Fruit fly (Drosophila melanogaster) whole organism, embryonic: ENCODE results near the gene CG11608.

ENCODE experiments used
- ATbp ChIP-seq: fragments of 200-800 bp; sonication (Bioruptor generic); optimal IDR thresholded peaks from 2 replicates; lab custom pipeline; 2017; ENCODE audit warnings: missing biosample characterization, mild to moderate bottlenecking, missing genetic modification characterization, missing genetic modification reagents
- BtbVII ChIP-seq: fragments of 200-800 bp; sonication (Bioruptor generic); optimal IDR thresholded peaks from 3 replicates; lab custom pipeline; 2017; ENCODE audit warnings: missing biosample characterization, mild to moderate bottlenecking, missing genetic modification characterization
- CG11093 ChIP-seq: fragments of 200-800 bp; sonication (Bioruptor generic); IDR thresholded peaks from 3 replicates; pipeline ENCODE4 v1.3.6; 2022; ENCODE audit warnings: missing biosample characterization, missing genetic modification characterization
- CG12219 ChIP-seq: fragments of 200-800 bp; sonication (Bioruptor generic); optimal IDR thresholded peaks from 3 replicates; lab custom pipeline; 2018; ENCODE audit warnings: missing biosample characterization, mild to moderate bottlenecking, missing genetic modification characterization
- CG12942 ChIP-seq: fragments of 200-800 bp; sonication (Bioruptor generic); optimal IDR thresholded peaks from 3 replicates; lab custom pipeline; 2016; ENCODE audit warnings: missing biosample characterization, missing genetic modification characterization
- CG14014 ChIP-seq: fragments of 200-800 bp; sonication (Bioruptor generic); IDR thresholded peaks from 2 replicates; pipeline ENCODE4 v1.3.6; 2022; ENCODE audit warnings: missing biosample characterization, missing genetic modification characterization
- CG14965 ChIP-seq: fragments of 200-800 bp; sonication (Bioruptor generic); optimal IDR thresholded peaks from 2 replicates; lab custom pipeline; 2016; ENCODE audit warnings: missing biosample characterization, missing genetic modification characterization, borderline replicate concordance
- CG1529 ChIP-seq: fragments of 200-800 bp; sonication (Bioruptor generic); optimal IDR thresholded peaks from 3 replicates; lab custom pipeline; 2018; ENCODE audit warnings: missing biosample characterization, missing genetic modification characterization
- CG15601 ChIP-seq: fragments of 200-800 bp; sonication (Bioruptor generic); optimal IDR thresholded peaks from 3 replicates; lab custom pipeline; 2019; ENCODE audit warnings: missing biosample characterization, mild to moderate bottlenecking, missing genetic modification characterization, moderate library complexity
- CG15696 ChIP-seq: fragments of 200-800 bp; sonication (Bioruptor generic); optimal IDR thresholded peaks from 2 replicates; lab custom pipeline; 2019; ENCODE audit warnings: missing biosample characterization, mild to moderate bottlenecking, missing genetic modification characterization, moderate library complexity
- CG1603 ChIP-seq: fragments of 200-800 bp; sonication (Bioruptor generic); optimal IDR thresholded peaks from 2 replicates; lab custom pipeline; 2019; ENCODE audit warnings: missing biosample characterization, mild to moderate bottlenecking, missing genetic modification characterization, moderate library complexity
- CG17568 ChIP-seq: fragments of 200-800 bp; sonication (Bioruptor generic); optimal IDR thresholded peaks from 2 replicates; lab custom pipeline; 2018; ENCODE audit warnings: missing biosample characterization, mild to moderate bottlenecking, missing genetic modification characterization, moderate library complexity
- CG2678 ChIP-seq: fragments of 200-800 bp; sonication (Bioruptor generic); optimal IDR thresholded peaks from 3 replicates; lab custom pipeline; 2019; ENCODE audit warnings: missing biosample characterization, mild to moderate bottlenecking, missing genetic modification characterization, moderate library complexity
- CG31224 ChIP-seq: fragments of 200-800 bp; sonication (Bioruptor generic); IDR thresholded peaks from 2 replicates; pipeline ENCODE4 v1.3.6; 2022; ENCODE audit warnings: missing biosample characterization, missing genetic modification characterization
- CG31365 ChIP-seq: fragments of 200-800 bp; sonication (Bioruptor generic); optimal IDR thresholded peaks from 2 replicates; lab custom pipeline; 2018; ENCODE audit warnings: missing biosample characterization, mild to moderate bottlenecking, missing genetic modification characterization
- CG3281 ChIP-seq: fragments of 200-800 bp; sonication (Bioruptor generic); optimal IDR thresholded peaks from 3 replicates; lab custom pipeline; 2017; ENCODE audit warnings: missing biosample characterization, mild to moderate bottlenecking, missing genetic modification characterization
- CG4404 ChIP-seq: fragments of 200-800 bp; sonication (Bioruptor generic); IDR thresholded peaks from 2 replicates; pipeline ENCODE4 v1.3.6; 2022; ENCODE audit warnings: missing biosample characterization, missing genetic modification characterization
- CG5180 ChIP-seq: fragments of 200-800 bp; sonication (Bioruptor generic); optimal IDR thresholded peaks from 3 replicates; lab custom pipeline; 2017; ENCODE audit warnings: missing biosample characterization, missing genetic modification characterization, mild to moderate bottlenecking, moderate library complexity, missing genetic modification reagents
- CG6854 ChIP-seq: fragments of 200-800 bp; sonication (Bioruptor generic); optimal IDR thresholded peaks from 3 replicates; lab custom pipeline; 2017; ENCODE audit warnings: missing biosample characterization, mild to moderate bottlenecking, missing genetic modification characterization
- CG7372 ChIP-seq: fragments of 200-800 bp; sonication (Bioruptor generic); IDR thresholded peaks from 2 replicates; pipeline ENCODE4 v1.3.6; 2022; ENCODE audit warnings: missing biosample characterization, missing genetic modification characterization
- CG8944 ChIP-seq: fragments of 200-800 bp; sonication (Bioruptor generic); optimal IDR thresholded peaks from 3 replicates; lab custom pipeline; 2016; ENCODE audit warnings: missing biosample characterization, missing genetic modification characterization
- CG9932 ChIP-seq: fragments of 200-800 bp; sonication (Bioruptor generic); IDR thresholded peaks from 2 replicates; pipeline ENCODE4 v1.3.6; 2022; ENCODE audit warnings: missing biosample characterization, missing genetic modification characterization
- Dbx ChIP-seq: fragments of 200-800 bp; sonication (Bioruptor generic); IDR thresholded peaks from 3 replicates; pipeline ENCODE4 v1.3.6; 2022; ENCODE audit warnings: missing biosample characterization, missing genetic modification characterization
- Dip2 ChIP-seq: fragments of 200-800 bp; sonication (Bioruptor generic); IDR thresholded peaks from 2 replicates; pipeline ENCODE4 v1.3.6; 2022; ENCODE audit warnings: missing biosample characterization, missing genetic modification characterization
- GATAe ChIP-seq: fragments of 200-800 bp; sonication (Bioruptor generic); conservative IDR thresholded peaks from 2 replicates; pipeline ENCODE4 v1.3.6; 2022; ENCODE audit warnings: missing biosample characterization, missing genetic modification characterization
- HLH3B ChIP-seq: fragments of 200-800 bp; sonication (Bioruptor generic); IDR thresholded peaks from 2 replicates; pipeline ENCODE4 v1.3.6; 2022; ENCODE audit warnings: missing biosample characterization, missing genetic modification characterization
- Hr39 ChIP-seq: fragments of >200 bp; optimal IDR thresholded peaks from 2 replicates; lab custom pipeline; 2017
- Med ChIP-seq: fragments of 200-800 bp; sonication (Bioruptor generic); peaks from one replicate; lab custom pipeline; 2016; ENCODE audit warnings: missing biosample characterization, missing genetic modification characterization, mild to moderate bottlenecking, inconsistent platforms, moderate library complexity
- NFAT ChIP-seq: fragments of 200-800 bp; sonication (Bioruptor generic); IDR thresholded peaks from 2 replicates; pipeline ENCODE4 v1.3.6; 2022; ENCODE audit warnings: missing biosample characterization, missing genetic modification characterization
- Nf-YA ChIP-seq: fragments of 200-800 bp; sonication (Bioruptor generic); IDR thresholded peaks from 2 replicates; pipeline ENCODE4 v1.3.6; 2022; ENCODE audit warnings: missing biosample characterization, missing genetic modification characterization
- NfI ChIP-seq: fragments of 200-800 bp; sonication (Bioruptor generic); optimal IDR thresholded peaks from 3 replicates; lab custom pipeline; 2018; ENCODE audit warnings: missing biosample characterization, mild to moderate bottlenecking, missing genetic modification characterization, moderate library complexity
- Oaz ChIP-seq: fragments of 200-800 bp; sonication (Bioruptor generic); IDR thresholded peaks from 2 replicates; pipeline ENCODE4 v1.3.6; 2022; ENCODE audit warnings: missing biosample characterization, missing genetic modification characterization
- Pdp1 ChIP-seq, 2 experiments: fragments of 200-800 bp; sonication (Bioruptor generic); optimal IDR thresholded peaks; 3 replicates each; lab custom pipeline; 2016; ENCODE audit warnings: missing biosample characterization in 2 of 2, missing genetic modification characterization in 2 of 2, mild to moderate bottlenecking in 1 of 2, moderate library complexity in 1 of 2
- Usf ChIP-seq: fragments of 200-800 bp; sonication (Bioruptor generic); optimal IDR thresholded peaks from 2 replicates; lab custom pipeline; 2017; ENCODE audit warnings: missing genotype, missing biosample characterization, missing genetic modification characterization
- al ChIP-seq: fragments of 200-800 bp; sonication (Bioruptor generic); IDR thresholded peaks from 2 replicates; pipeline ENCODE4 v1.3.6; 2022; ENCODE audit warnings: missing biosample characterization, missing genetic modification characterization
- az2 ChIP-seq: fragments of 200-800 bp; sonication (Bioruptor generic); optimal IDR thresholded peaks from 3 replicates; lab custom pipeline; 2016; ENCODE audit warnings: missing biosample characterization, missing genetic modification characterization
- btn ChIP-seq: fragments of 200-800 bp; sonication (Bioruptor generic); optimal IDR thresholded peaks from 2 replicates; lab custom pipeline; 2016; ENCODE audit warnings: missing biosample characterization, missing genetic modification characterization
- crc ChIP-seq: fragments of 200-800 bp; sonication (Bioruptor generic); optimal IDR thresholded peaks from 2 replicates; lab custom pipeline; 2016; ENCODE audit warnings: missing biosample characterization, missing genetic modification characterization
- eve ChIP-seq, 2 experiments: fragments of >200 bp; optimal IDR thresholded peaks; 2 replicates each; lab custom pipeline; 2017; ENCODE audit warnings: missing biosample characterization in 2 of 2, missing genetic modification characterization in 2 of 2
- ewg ChIP-seq: fragments of 200-800 bp; sonication (Bioruptor generic); optimal IDR thresholded peaks from 3 replicates; lab custom pipeline; 2017; ENCODE audit warnings: mild to moderate bottlenecking, missing biosample characterization, missing genetic modification reagents, missing genetic modification characterization
- exex ChIP-seq: fragments of 200-800 bp; sonication (Bioruptor generic); optimal IDR thresholded peaks from 4 replicates; lab custom pipeline; 2018; ENCODE audit warnings: missing biosample characterization, mild to moderate bottlenecking, missing genetic modification characterization, moderate library complexity
- gce ChIP-seq: fragments of 200-800 bp; sonication (Bioruptor generic); IDR thresholded peaks from 3 replicates; pipeline ENCODE4 v1.3.6; 2022; ENCODE audit warnings: missing biosample characterization, missing genetic modification characterization
- grn ChIP-seq: fragments of 200-800 bp; sonication (Bioruptor generic); optimal IDR thresholded peaks from 3 replicates; lab custom pipeline; 2017; ENCODE audit warnings: missing biosample characterization, missing genetic modification characterization
- insv ChIP-seq, 2 experiments: fragments of 200-800 bp; sonication (Bioruptor generic); optimal IDR thresholded peaks; 3 replicates each; lab custom pipeline; 2016 to 2018; ENCODE audit warnings: missing biosample characterization in 2 of 2, missing genetic modification characterization in 2 of 2
- lmd ChIP-seq: fragments of 200-800 bp; sonication (Bioruptor generic); IDR thresholded peaks from 2 replicates; pipeline ENCODE4 v1.3.6; 2022; ENCODE audit warnings: missing biosample characterization, missing genetic modification characterization
- otp ChIP-seq: fragments of 200-800 bp; sonication (Bioruptor generic); IDR thresholded peaks from 3 replicates; pipeline ENCODE4, ENCODE4 v1.3.6; 2022; ENCODE audit warnings: missing biosample characterization, missing genetic modification characterization
- pb ChIP-seq: fragments of 200-800 bp; sonication (Bioruptor generic); optimal IDR thresholded peaks from 3 replicates; lab custom pipeline; 2016; ENCODE audit warnings: missing biosample characterization, missing genetic modification characterization
- stc ChIP-seq: fragments of 200-800 bp; sonication (Bioruptor generic); IDR thresholded peaks from 2 replicates; pipeline ENCODE4 v1.3.6; 2022; ENCODE audit warnings: missing biosample characterization, missing genetic modification characterization
- tap ChIP-seq: fragments of 200-800 bp; optimal IDR thresholded peaks from 3 replicates; lab custom pipeline; 2019; ENCODE audit warnings: missing biosample characterization, mild to moderate bottlenecking, missing genetic modification characterization, moderate library complexity
- trem ChIP-seq: fragments of 200-800 bp; optimal IDR thresholded peaks from 3 replicates; lab custom pipeline; 2019; ENCODE audit warnings: missing biosample characterization, mild to moderate bottlenecking, missing genetic modification characterization, moderate library complexity
- tup ChIP-seq: fragments of 200-800 bp; sonication (Bioruptor generic); optimal IDR thresholded peaks from 2 replicates; lab custom pipeline; 2016; ENCODE audit warnings: missing biosample characterization, mild to moderate bottlenecking, missing genetic modification characterization, moderate library complexity
- yki ChIP-seq: fragments of >200 bp; optimal IDR thresholded peaks from 3 replicates; lab custom pipeline; 2018

The CG11608 gene

DNA sequence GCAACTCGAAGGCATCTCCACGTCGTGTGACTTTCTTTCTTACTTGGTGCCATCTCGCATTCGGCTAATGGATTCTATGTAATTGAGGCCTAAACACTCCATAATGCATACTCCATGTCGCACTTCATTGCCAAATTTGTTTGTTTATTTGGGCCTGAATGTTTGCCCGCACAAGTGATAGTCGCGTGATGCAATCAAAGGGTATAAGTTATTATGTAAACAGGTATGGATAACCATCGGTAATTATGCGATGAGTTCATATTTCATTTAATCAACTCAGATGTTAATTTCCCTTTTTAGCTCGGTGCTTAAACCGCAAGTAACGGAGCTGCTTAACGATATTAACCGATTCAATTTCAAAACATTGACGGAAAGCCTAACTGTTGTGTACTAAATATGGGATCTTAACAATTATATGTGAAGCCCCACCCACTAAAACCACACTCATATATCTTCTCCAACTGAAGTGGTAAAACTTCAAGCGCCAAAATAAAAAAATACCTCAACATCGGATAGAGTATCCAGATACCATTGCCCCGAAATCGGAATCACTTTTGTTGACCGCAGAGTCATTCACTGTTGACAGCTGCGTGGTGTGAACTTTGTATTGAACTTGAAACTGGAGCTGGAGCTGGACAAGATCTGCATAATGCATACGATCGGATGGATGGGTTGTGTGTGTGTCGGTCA is 6.5 kb downstream of the CG11608 start (continued):
- TF ChIP-seq CG1603 (tag; lab: Kevin White, UChicago): no peak
- TF ChIP-seq stc (GFP tag; lab: Robert Waterston, UW): no peak
- no peak for TF ChIP-seq Oaz (GFP tag; lab: Robert Waterston, UW)
- TF ChIP-seq az2 (GFP tag; lab: Kevin White, UChicago): no peak
- TF ChIP-seq GATAe (GFP tag; lab: Robert Waterston, UW): no peak
- no peak for TF ChIP-seq tup
- TF ChIP-seq Nf-YA: no peak
- TF ChIP-seq grn (GFP tag; lab: Kevin White, UChicago): no peak
- TF ChIP-seq CG1529 (GFP tag; lab: Kevin White, UChicago): no peak
- no peak for TF ChIP-seq CG6854 (GFP tag; lab: Kevin White, UChicago)
- TF ChIP-seq CG15601: no peak
- TF ChIP-seq BtbVII (GFP tag; lab: Kevin White, UChicago): no peak
- no peak for TF ChIP-seq CG7372 (GFP tag; lab: Robert Waterston, UW)
- TF ChIP-seq HLH3B: no peak
- TF ChIP-seq CG8944 (GFP tag; lab: Kevin White, UChicago): no peak
- TF ChIP-seq ATbp (GFP tag; lab: Kevin White, UChicago): peak; percentile 43
- TF ChIP-seq NFAT (GFP tag; lab: Robert Waterston, UW): no peak
- no peak for TF ChIP-seq ewg (GFP tag; lab: Kevin White, UChicago)
- TF ChIP-seq Usf (GFP tag; lab: Kevin White, UChicago): no peak
- no peak for TF ChIP-seq CG14965
- no peak for TF ChIP-seq Dip2
- TF ChIP-seq Dbx: no peak
- no peak for TF ChIP-seq trem
- no peak for TF ChIP-seq CG12219 (GFP tag; lab: Kevin White, UChicago)
- no peak for TF ChIP-seq CG4404 (GFP tag; lab: Robert Waterston, UW)
- TF ChIP-seq Med (GFP tag; lab: Kevin White, UChicago): peak; percentile 65
- no peak for TF ChIP-seq CG31224 (GFP tag; lab: Robert Waterston, UW)
- TF ChIP-seq NfI (GFP tag; lab: Kevin White, UChicago): no peak
- TF ChIP-seq yki (lab: Kevin White, UChicago): no peak
- TF ChIP-seq lmd (GFP tag; lab: Robert Waterston, UW): no peak
- TF ChIP-seq CG3281 (GFP tag; lab: Kevin White, UChicago): no peak
- no peak for TF ChIP-seq CG11093 (GFP tag; lab: Robert Waterston, UW)
- no peak for TF ChIP-seq otp (GFP tag; lab: Robert Waterston, UW)
- TF ChIP-seq CG12942: no peak
- TF ChIP-seq pb (GFP tag; lab: Kevin White, UChicago): no peak
- no peak for TF ChIP-seq CG15696 (tag; lab: Kevin White, UChicago)
- no peak for TF ChIP-seq CG14014 (GFP tag; lab: Robert Waterston, UW)
- TF ChIP-seq al (GFP tag; lab: Robert Waterston, UW): no peak
- TF ChIP-seq CG17568 (GFP tag; lab: Kevin White, UChicago): no peak
- TF ChIP-seq CG31365 (tag; lab: Kevin White, UChicago): no peak
- TF ChIP-seq Hr39 (lab: Kevin White, UChicago): no peak
- no peak for TF ChIP-seq tap (tag; lab: Kevin White, UChicago)
- no peak for TF ChIP-seq gce (GFP tag; lab: Robert Waterston, UW)
- no peak for TF ChIP-seq CG5180 (GFP tag; lab: Kevin White, UChicago)
- no peak for TF ChIP-seq CG9932 (GFP tag; lab: Robert Waterston, UW)
- no peak for TF ChIP-seq insv (GFP tag; optimal IDR thresholded peaks at IDR 0.05; lab: Kevin White, UChicago)
- TF ChIP-seq btn (GFP tag; lab: Kevin White, UChicago): no peak
- TF ChIP-seq Pdp1 (GFP tag; optimal IDR thresholded peaks at IDR 0.05; lab: Kevin White, UChicago): peak in 1 of 2 experiments; percentile 70
- peak; percentile 29 for TF ChIP-seq CG2678 (tag; lab: Kevin White, UChicago)
- no peak for TF ChIP-seq eve (GFP tag; optimal IDR thresholded peaks at IDR 0.05; lab: Kevin White, UChicago)
- no peak for TF ChIP-seq crc (GFP tag; lab: Kevin White, UChicago)
- no peak for TF ChIP-seq exex (tag; lab: Kevin White, UChicago)
